Fruit fly (Drosophila melanogaster) whole organism, embryonic: ENCODE measurements around the gene brat.

Experiments
- Blimp-1 ChIP-seq: fragments of 200-800 bp; sonication (Bioruptor generic); optimal IDR thresholded peaks from 3 replicates; lab custom pipeline; 2018; ENCODE audit warnings: missing biosample characterization, missing genetic modification characterization, mild to moderate bottlenecking, moderate library complexity, missing genetic modification reagents
- CG10979 ChIP-seq: fragments of 200-800 bp; sonication (Bioruptor generic); optimal IDR thresholded peaks from 2 replicates; lab custom pipeline; 2018; ENCODE audit warnings: missing biosample characterization, mild to moderate bottlenecking, missing genetic modification characterization, moderate library complexity
- CG12219 ChIP-seq: fragments of 200-800 bp; sonication (Bioruptor generic); optimal IDR thresholded peaks from 3 replicates; lab custom pipeline; 2018; ENCODE audit warnings: missing biosample characterization, mild to moderate bottlenecking, missing genetic modification characterization
- CG12299 ChIP-seq: fragments of 200-800 bp; sonication (Bioruptor generic); optimal IDR thresholded peaks from 2 replicates; lab custom pipeline; 2018; ENCODE audit warnings: missing biosample characterization, mild to moderate bottlenecking, missing genetic modification characterization
- CG12769 ChIP-seq: fragments of 200-800 bp; sonication (Bioruptor generic); optimal IDR thresholded peaks from 2 replicates; lab custom pipeline; 2019; ENCODE audit warnings: missing biosample characterization, mild to moderate bottlenecking, missing genetic modification characterization, moderate library complexity
- CG14667 ChIP-seq: fragments of 200-800 bp; sonication (Bioruptor generic); IDR thresholded peaks from 2 replicates; pipeline ENCODE4 v1.3.6; 2022; ENCODE audit warnings: missing biosample characterization, missing genetic modification characterization
- CG17912 ChIP-seq: fragments of 200-800 bp; sonication (Bioruptor generic); optimal IDR thresholded peaks from 2 replicates; lab custom pipeline; 2018; ENCODE audit warnings: missing biosample characterization, mild to moderate bottlenecking, missing genetic modification characterization
- CG1792 ChIP-seq: fragments of 200-800 bp; sonication (Bioruptor generic); optimal IDR thresholded peaks from 2 replicates; lab custom pipeline; 2016; ENCODE audit warnings: missing biosample characterization, missing genetic modification characterization
- CG1832 ChIP-seq: fragments of 200-800 bp; sonication (Bioruptor generic); optimal IDR thresholded peaks from 2 replicates; lab custom pipeline; 2017; ENCODE audit warnings: missing biosample characterization, mild to moderate bottlenecking, missing genetic modification characterization, inconsistent platforms
- CG3995 ChIP-seq: fragments of 200-800 bp; sonication (Bioruptor generic); optimal IDR thresholded peaks from 3 replicates; lab custom pipeline; 2016; ENCODE audit warnings: missing biosample characterization, missing genetic modification characterization
- CG4328 ChIP-seq: fragments of 200-800 bp; sonication (Bioruptor generic); optimal IDR thresholded peaks from 3 replicates; lab custom pipeline; 2017; ENCODE audit warnings: missing biosample characterization, missing genetic modification reagents, missing genetic modification characterization
- CG4820 ChIP-seq: fragments of 200-800 bp; sonication (Bioruptor generic); optimal IDR thresholded peaks from 3 replicates; lab custom pipeline; 2016; ENCODE audit warnings: missing biosample characterization, missing genetic modification characterization
- CG7987 ChIP-seq: fragments of 200-800 bp; sonication (Bioruptor generic); optimal IDR thresholded peaks from 2 replicates; lab custom pipeline; 2018; ENCODE audit warnings: missing biosample characterization, mild to moderate bottlenecking, missing genetic modification characterization, moderate library complexity
- CTCF ChIP-seq: fragments of 200-800 bp; sonication (Bioruptor generic); optimal IDR thresholded peaks from 2 replicates; lab custom pipeline; 2017; ENCODE audit warnings: missing biosample characterization, mild to moderate bottlenecking, missing genetic modification characterization, moderate library complexity
- Doc2 ChIP-seq: fragments of 200-800 bp; sonication (Bioruptor generic); IDR thresholded peaks from 2 replicates; pipeline ENCODE4 v1.3.6; 2022; ENCODE audit warnings: missing biosample characterization, missing genetic modification characterization
- Ets65A ChIP-seq: fragments of 200-800 bp; sonication (Bioruptor generic); peaks from one replicate; lab custom pipeline; 2016; ENCODE audit warnings: missing biosample characterization, missing genetic modification characterization
- HmgD ChIP-seq: fragments of 200-800 bp; sonication (Bioruptor generic); optimal IDR thresholded peaks from 3 replicates; lab custom pipeline; 2016; ENCODE audit warnings: missing biosample characterization, missing genetic modification characterization
- Hr3 ChIP-seq: fragments of 200-800 bp; sonication (Bioruptor generic); optimal IDR thresholded peaks from 3 replicates; lab custom pipeline; 2016; ENCODE audit warnings: missing biosample characterization, missing genetic modification characterization
- Hr51 ChIP-seq, 2 experiments: fragments of 200-800 bp; sonication (Bioruptor generic); optimal IDR thresholded peaks; 2 replicates in 1 of 2; 3 replicates in 1 of 2; lab custom pipeline; 2016 to 2018; ENCODE audit warnings: missing biosample characterization in 2 of 2, missing genetic modification characterization in 2 of 2, mild to moderate bottlenecking in 1 of 2, moderate library complexity in 1 of 2
- Meics ChIP-seq: fragments of 200-800 bp; sonication (Bioruptor generic); optimal IDR thresholded peaks from 2 replicates; lab custom pipeline; 2017; ENCODE audit warnings: missing biosample characterization, mild to moderate bottlenecking, missing genetic modification characterization
- Rfx ChIP-seq: fragments of 200-800 bp; sonication (Bioruptor generic); IDR thresholded peaks from 2 replicates; pipeline ENCODE4 v1.3.6; 2022; ENCODE audit warnings: missing biosample characterization, missing genetic modification characterization
- Sry-δ ChIP-seq: fragments of 200-800 bp; sonication (Bioruptor generic); optimal IDR thresholded peaks from 2 replicates; lab custom pipeline; 2016; ENCODE audit warnings: missing biosample characterization, missing genetic modification characterization
- Xbp1 ChIP-seq: fragments of 200-800 bp; sonication (Bioruptor generic); optimal IDR thresholded peaks from 3 replicates; lab custom pipeline; 2016; ENCODE audit warnings: missing biosample characterization, mild to moderate bottlenecking, missing genetic modification characterization
- YL-1 ChIP-seq: fragments of 200-800 bp; sonication (Bioruptor generic); optimal IDR thresholded peaks from 3 replicates; lab custom pipeline; 2017; ENCODE audit warnings: missing biosample characterization, mild to moderate bottlenecking, missing genetic modification characterization
- ash1 ChIP-seq: fragments of 200-800 bp; sonication (Bioruptor generic); optimal IDR thresholded peaks from 2 replicates; lab custom pipeline; 2018; ENCODE audit warnings: missing biosample characterization, mild to moderate bottlenecking, missing genetic modification characterization
- bcd ChIP-seq: fragments of 200-800 bp; sonication (Bioruptor generic); optimal IDR thresholded peaks from 2 replicates; lab custom pipeline; 2017; ENCODE audit warnings: missing biosample characterization, mild to moderate bottlenecking, missing genetic modification characterization
- chif ChIP-seq, 2 experiments: fragments of 200-800 bp; sonication (Bioruptor generic); optimal IDR thresholded peaks; 3 replicates each; lab custom pipeline; 2016; ENCODE audit warnings: missing biosample characterization in 2 of 2, missing genetic modification characterization in 2 of 2
- cwo ChIP-seq: fragments of 200-800 bp; sonication (Bioruptor generic); optimal IDR thresholded peaks from 3 replicates; lab custom pipeline; 2017; ENCODE audit warnings: missing biosample characterization, missing genetic modification characterization, mild to moderate bottlenecking, moderate library complexity, missing genetic modification reagents
- danr ChIP-seq: fragments of 200-800 bp; sonication (Bioruptor generic); IDR thresholded peaks from 2 replicates; pipeline ENCODE4 v1.3.6; 2022; ENCODE audit warnings: missing biosample characterization, missing genetic modification characterization
- disco-r ChIP-seq: fragments of 200-800 bp; sonication (Bioruptor generic); optimal IDR thresholded peaks from 2 replicates; lab custom pipeline; 2016; ENCODE audit warnings: missing biosample characterization, missing genetic modification characterization
- eve ChIP-seq, 2 experiments: fragments of >200 bp; optimal IDR thresholded peaks; 2 replicates each; lab custom pipeline; 2017; ENCODE audit warnings: missing biosample characterization in 2 of 2, missing genetic modification characterization in 2 of 2
- gro ChIP-seq: fragments of 200-800 bp; sonication (Bioruptor generic); optimal IDR thresholded peaks from 2 replicates; lab custom pipeline; 2016; ENCODE audit warnings: missing biosample characterization, missing genetic modification characterization
- hb ChIP-seq: fragments of 200-800 bp; sonication (Bioruptor generic); IDR thresholded peaks from 3 replicates; pipeline ENCODE4 v1.3.6; 2022; ENCODE audit warnings: missing biosample characterization, missing genetic modification characterization; ENCODE audit not compliant: partially characterized antibody
- hth ChIP-seq: fragments of >200 bp; optimal IDR thresholded peaks from 2 replicates; lab custom pipeline; 2017; ENCODE audit warnings: inconsistent platforms
- jumu ChIP-seq: fragments of 200-800 bp; sonication (Bioruptor generic); optimal IDR thresholded peaks from 3 replicates; lab custom pipeline; 2016; ENCODE audit warnings: missing biosample characterization, missing genetic modification characterization
- kah ChIP-seq: fragments of 200-800 bp; sonication (Bioruptor generic); optimal IDR thresholded peaks from 2 replicates; lab custom pipeline; 2018; ENCODE audit warnings: missing biosample characterization, mild to moderate bottlenecking, missing genetic modification characterization
- knrl ChIP-seq: fragments of 200-800 bp; sonication (Bioruptor generic); IDR thresholded peaks from 3 replicates; pipeline ENCODE4 v1.3.6; 2022; ENCODE audit warnings: missing biosample characterization, missing genetic modification characterization; ENCODE audit not compliant: partially characterized antibody
- mirr ChIP-seq: fragments of 200-800 bp; sonication (Bioruptor generic); optimal IDR thresholded peaks from 3 replicates; lab custom pipeline; 2018; ENCODE audit warnings: missing biosample characterization, mild to moderate bottlenecking, missing genetic modification characterization
- p53 ChIP-seq: fragments of 200-800 bp; sonication (Bioruptor generic); optimal IDR thresholded peaks from 2 replicates; lab custom pipeline; 2016; ENCODE audit warnings: missing biosample characterization, missing genetic modification characterization
- repo ChIP-seq: fragments of 200-800 bp; sonication (Bioruptor generic); optimal IDR thresholded peaks from 2 replicates; lab custom pipeline; 2016; ENCODE audit warnings: missing biosample characterization, missing genetic modification characterization
- scrt ChIP-seq: fragments of 200-800 bp; sonication (Bioruptor generic); optimal IDR thresholded peaks from 2 replicates; lab custom pipeline; 2018; ENCODE audit warnings: missing biosample characterization, mild to moderate bottlenecking, missing genetic modification characterization, moderate library complexity
- sisA ChIP-seq: fragments of 200-800 bp; sonication (Bioruptor generic); IDR thresholded peaks from 2 replicates; pipeline ENCODE4 v1.3.6; 2022; ENCODE audit warnings: missing biosample characterization, missing genetic modification characterization
- sqz ChIP-seq: fragments of 200-800 bp; sonication (Bioruptor generic); optimal IDR thresholded peaks from 3 replicates; lab custom pipeline; 2018; ENCODE audit warnings: missing biosample characterization, mild to moderate bottlenecking, missing genetic modification characterization
- toy ChIP-seq: fragments of 200-800 bp; sonication (Bioruptor generic); IDR thresholded peaks from 2 replicates; pipeline ENCODE4 v1.3.6; 2022; ENCODE audit warnings: missing biosample characterization, missing genetic modification characterization
- trh ChIP-seq: fragments of 200-800 bp; sonication (Bioruptor generic); optimal IDR thresholded peaks from 2 replicates; lab custom pipeline; 2016; ENCODE audit warnings: missing biosample characterization, missing genetic modification characterization
- unpg ChIP-seq: fragments of 200-800 bp; sonication (Bioruptor generic); optimal IDR thresholded peaks from 3 replicates; lab custom pipeline; 2018; ENCODE audit warnings: missing biosample characterization, mild to moderate bottlenecking, missing genetic modification characterization, moderate library complexity
- vnd ChIP-seq: fragments of 200-800 bp; sonication (Bioruptor generic); IDR thresholded peaks from 3 replicates; pipeline ENCODE4 v1.3.6; 2022; ENCODE audit warnings: missing biosample characterization, missing genetic modification characterization; ENCODE audit not compliant: partially characterized antibody
- vvl ChIP-seq: fragments of 200-800 bp; sonication (Bioruptor generic); IDR thresholded peaks from 2 replicates; pipeline ENCODE4 v1.3.6; 2022; ENCODE audit warnings: missing biosample characterization, missing genetic modification characterization
- wor ChIP-seq: fragments of 200-800 bp; sonication (Bioruptor generic); IDR thresholded peaks from 2 replicates; pipeline ENCODE4 v1.3.6; 2022; ENCODE audit warnings: missing biosample characterization, missing genetic modification characterization
- zen2 ChIP-seq: fragments of 200-800 bp; sonication (Bioruptor generic); IDR thresholded peaks from 3 replicates; pipeline ENCODE4 v1.3.6; 2022; ENCODE audit warnings: missing biosample characterization, missing genetic modification characterization; ENCODE audit not compliant: partially characterized antibody
- zfh2 ChIP-seq: fragments of 200-800 bp; sonication (Bioruptor generic); optimal IDR thresholded peaks from 2 replicates; lab custom pipeline; 2016; ENCODE audit warnings: missing biosample characterization, missing genetic modification characterization

The brat gene

DNA sequence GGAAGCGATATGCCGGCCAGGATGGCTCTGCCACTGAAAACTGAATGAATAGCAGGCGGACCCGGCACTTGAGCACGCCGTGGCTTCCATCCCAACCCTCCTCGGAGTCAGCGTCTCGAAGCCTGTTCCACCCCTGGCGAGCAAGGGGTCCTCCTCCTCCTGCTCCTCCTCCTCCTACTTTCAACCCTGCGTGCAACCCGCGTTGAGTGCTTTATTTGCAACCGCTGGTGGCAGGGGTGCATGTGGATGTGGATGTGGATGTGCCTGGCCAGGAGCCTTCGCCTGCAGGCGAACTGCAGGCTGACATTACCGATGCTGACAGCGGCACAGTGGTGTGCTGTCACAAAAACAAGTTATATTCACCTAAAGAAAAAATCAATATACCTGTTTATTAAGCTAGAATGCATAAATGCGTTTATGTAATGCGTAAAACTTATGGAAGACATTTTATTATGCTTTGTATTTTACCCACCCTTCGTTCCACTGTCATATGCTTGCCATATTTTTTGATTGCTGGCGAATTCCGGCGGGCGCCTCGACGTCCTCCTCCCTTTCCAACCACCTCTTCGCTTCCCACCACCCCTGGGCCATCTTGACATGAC, 62.9 kb downstream of the brat start (continued):
- no peak for TF ChIP-seq scrt
- TF ChIP-seq hb (GFP tag; lab: Robert Waterston, UW) = no peak
- peak; percentile 13 for TF ChIP-seq Ets65A (GFP tag; lab: Kevin White, UChicago)
- TF ChIP-seq toy (GFP tag; lab: Robert Waterston, UW) = no peak
- TF ChIP-seq trh (GFP tag; lab: Kevin White, UChicago) = no peak
- no peak for TF ChIP-seq repo (GFP tag; lab: Kevin White, UChicago)
- no peak for TF ChIP-seq CTCF (GFP tag; lab: Kevin White, UChicago)
- TF ChIP-seq vvl (GFP tag; lab: Robert Waterston, UW) = peak; percentile 76
- TF ChIP-seq zfh2 (GFP tag; lab: Kevin White, UChicago) = no peak
- TF ChIP-seq kah (GFP tag; lab: Kevin White, UChicago) = no peak
- TF ChIP-seq CG12769 (tag; lab: Kevin White, UChicago) = peak; percentile 9
- TF ChIP-seq p53 = no peak
- TF ChIP-seq Blimp-1 (GFP tag; lab: Kevin White, UChicago) = peak; percentile 58
- peak; percentile 15 for TF ChIP-seq cwo (GFP tag; lab: Kevin White, UChicago)
- peak; percentile 42 for TF ChIP-seq CG14667
- no peak for TF ChIP-seq HmgD (GFP tag; lab: Kevin White, UChicago)
- TF ChIP-seq disco-r (GFP tag; lab: Kevin White, UChicago) = no peak
- TF ChIP-seq eve (GFP tag; optimal IDR thresholded peaks at IDR 0.05; lab: Kevin White, UChicago) = no peak
- peak; percentile 35 for TF ChIP-seq jumu (GFP tag; lab: Kevin White, UChicago)
- TF ChIP-seq unpg (GFP tag; lab: Kevin White, UChicago) = peak; percentile 70
- TF ChIP-seq chif (GFP tag; optimal IDR thresholded peaks at IDR 0.05; lab: Kevin White, UChicago) = peak; percentile 35 to 57
- no peak for TF ChIP-seq knrl (GFP tag; lab: Robert Waterston, UW)
- 0 out of 2 replicates have a peak, but pooled peaks have one; percentile 10 for TF ChIP-seq Rfx
- no peak for TF ChIP-seq YL-1 (GFP tag; lab: Kevin White, UChicago)
- TF ChIP-seq CG10979 (tag; lab: Kevin White, UChicago) = peak; percentile 76
- peak; percentile 32 for TF ChIP-seq bcd (GFP tag; lab: Kevin White, UChicago)
- TF ChIP-seq CG1832 (GFP tag; lab: Kevin White, UChicago) = no peak
- TF ChIP-seq Hr51 (GFP tag; optimal IDR thresholded peaks at IDR 0.05; lab: Kevin White, UChicago) = peak in 1 of 2 experiments; percentile 38
- TF ChIP-seq CG12299 = no peak
- no peak for TF ChIP-seq mirr (GFP tag; lab: Kevin White, UChicago)
- no peak for TF ChIP-seq ash1 (GFP tag; lab: Kevin White, UChicago)
- no peak for TF ChIP-seq CG4328
- TF ChIP-seq wor (GFP tag; lab: Robert Waterston, UW) = peak; percentile 51
- peak; percentile 66 for TF ChIP-seq CG12219
- no peak for TF ChIP-seq gro (GFP tag; lab: Kevin White, UChicago)
- TF ChIP-seq CG17912 (GFP tag; lab: Kevin White, UChicago) = no peak
- TF ChIP-seq danr = peak; percentile 43; the same call in 1 of the 2 replicates
- peak; percentile 56 for TF ChIP-seq sisA
- no peak for TF ChIP-seq CG7987
- TF ChIP-seq CG3995 (GFP tag; lab: Kevin White, UChicago) = no peak
- TF ChIP-seq Meics = peak; percentile 26
- TF ChIP-seq sqz (GFP tag; lab: Kevin White, UChicago) = peak; percentile 26
- peak; percentile 59 for TF ChIP-seq Xbp1 (GFP tag; lab: Kevin White, UChicago)
- TF ChIP-seq zen2 (GFP tag; lab: Robert Waterston, UW) = no peak
- TF ChIP-seq hth (lab: Kevin White, UChicago) = no peak
- no peak for TF ChIP-seq Doc2
- TF ChIP-seq CG4820 (GFP tag; lab: Kevin White, UChicago) = peak; percentile 41
- no peak for TF ChIP-seq CG1792 (GFP tag; lab: Kevin White, UChicago)
- TF ChIP-seq Hr3 (GFP tag; lab: Kevin White, UChicago) = peak; percentile 0
- no peak for TF ChIP-seq Sry-δ
- TF ChIP-seq vnd (GFP tag; lab: Robert Waterston, UW) = no peak
